Fruit fly (Drosophila melanogaster) whole organism, prepupa: ENCODE results near the gene CG11638.

Experiments used
- Blimp-1 ChIP-seq: fragments of 200-800 bp; sonication (Bioruptor generic); optimal IDR thresholded peaks from 3 replicates; lab custom pipeline; 2017; ENCODE audit warnings: missing biosample characterization, missing genetic modification characterization, mild to moderate bottlenecking, moderate library complexity, missing genetic modification reagents
- CG10631 ChIP-seq: fragments of 200-800 bp; sonication (Bioruptor generic); optimal IDR thresholded peaks from 2 replicates; lab custom pipeline; 2016; ENCODE audit warnings: missing biosample characterization, missing genetic modification characterization
- CG10669 ChIP-seq: fragments of 200-800 bp; sonication (Bioruptor generic); optimal IDR thresholded peaks from 3 replicates; lab custom pipeline; 2018; ENCODE audit warnings: missing biosample characterization, mild to moderate bottlenecking, missing genetic modification characterization, moderate library complexity
- CG11294 ChIP-seq: fragments of 200-800 bp; sonication (Bioruptor generic); IDR thresholded peaks from 2 replicates; pipeline ENCODE4 v1.3.6; 2022; ENCODE audit warnings: missing biosample characterization, missing genetic modification characterization
- CG11762 ChIP-seq: fragments of 200-800 bp; sonication (Bioruptor generic); optimal IDR thresholded peaks from 3 replicates; lab custom pipeline; 2016; ENCODE audit warnings: missing biosample characterization, missing genetic modification characterization; ENCODE audit not compliant: insufficient read depth
- CG1621 ChIP-seq: fragments of 200-800 bp; sonication (Bioruptor generic); optimal IDR thresholded peaks from 3 replicates; lab custom pipeline; 2018; ENCODE audit warnings: missing biosample characterization, mild to moderate bottlenecking, missing genetic modification characterization
- CG16779 ChIP-seq: fragments of 200-800 bp; sonication (Bioruptor generic); optimal IDR thresholded peaks from 3 replicates; lab custom pipeline; 2017; ENCODE audit warnings: missing biosample characterization, mild to moderate bottlenecking, missing genetic modification characterization
- CG31627 ChIP-seq: fragments of 200-800 bp; sonication (Bioruptor generic); optimal IDR thresholded peaks from 3 replicates; lab custom pipeline; 2016; ENCODE audit warnings: missing biosample characterization, missing genetic modification characterization
- CG6163 ChIP-seq: fragments of 200-800 bp; sonication (Bioruptor generic); IDR thresholded peaks from 3 replicates; pipeline ENCODE4 v1.3.6; 2022; ENCODE audit warnings: missing biosample characterization, missing genetic modification characterization
- CG6276 ChIP-seq: fragments of 200-800 bp; sonication (Bioruptor generic); optimal IDR thresholded peaks from 2 replicates; lab custom pipeline; 2017; ENCODE audit warnings: missing biosample characterization, mild to moderate bottlenecking, missing genetic modification characterization
- CG6792 ChIP-seq: fragments of 200-800 bp; sonication (Bioruptor generic); optimal IDR thresholded peaks from 3 replicates; lab custom pipeline; 2016; ENCODE audit warnings: missing biosample characterization, missing genetic modification characterization
- CG6808 ChIP-seq: fragments of 200-800 bp; sonication (Bioruptor generic); optimal IDR thresholded peaks from 3 replicates; lab custom pipeline; 2017; ENCODE audit warnings: missing biosample characterization, missing genetic modification characterization, mild to moderate bottlenecking, moderate library complexity, missing genetic modification reagents
- CG6854 ChIP-seq: fragments of 200-800 bp; sonication (Bioruptor generic); optimal IDR thresholded peaks from 2 replicates; lab custom pipeline; 2017; ENCODE audit warnings: missing biosample characterization, mild to moderate bottlenecking, missing genetic modification characterization
- CG8119 ChIP-seq: fragments of 200-800 bp; sonication (Bioruptor generic); IDR thresholded peaks from 3 replicates; pipeline ENCODE4 v1.3.6; 2022; ENCODE audit warnings: missing biosample characterization, missing genetic modification characterization
- CG8319 ChIP-seq: fragments of 200-800 bp; sonication (Bioruptor generic); optimal IDR thresholded peaks from 3 replicates; lab custom pipeline; 2016; ENCODE audit warnings: missing biosample characterization, missing genetic modification characterization
- CG8632 ChIP-seq: fragments of 200-800 bp; sonication (Bioruptor generic); optimal IDR thresholded peaks from 3 replicates; lab custom pipeline; 2016; ENCODE audit warnings: missing biosample characterization, missing genetic modification characterization
- CG9139 ChIP-seq: fragments of 200-800 bp; sonication (Bioruptor generic); optimal IDR thresholded peaks from 3 replicates; lab custom pipeline; 2017; ENCODE audit warnings: missing biosample characterization, mild to moderate bottlenecking, missing genetic modification characterization
- Eip75B ChIP-seq: fragments of 200-800 bp; sonication (Bioruptor generic); optimal IDR thresholded peaks from 3 replicates; lab custom pipeline; 2016; ENCODE audit warnings: missing biosample characterization, missing genetic modification characterization
- Eip78C ChIP-seq: fragments of 200-800 bp; sonication (Bioruptor generic); peaks from one replicate; lab custom pipeline; 2016; ENCODE audit warnings: missing biosample characterization, missing genetic modification characterization
- Ets96B ChIP-seq: fragments of 200-800 bp; optimal IDR thresholded peaks from 2 replicates; lab custom pipeline; 2019; ENCODE audit warnings: missing biosample characterization, mild to moderate bottlenecking, missing genetic modification characterization, moderate library complexity
- Gug ChIP-seq: fragments of 200-800 bp; sonication (Bioruptor generic); IDR thresholded peaks from 2 replicates; pipeline ENCODE4 v1.3.6; 2022; ENCODE audit warnings: missing biosample characterization, missing genetic modification characterization
- Hr38 ChIP-seq: sonication (Bioruptor generic); optimal IDR thresholded peaks from 2 replicates; lab custom pipeline; 2016; ENCODE audit warnings: missing biosample characterization, missing genetic modification characterization
- Hr39 ChIP-seq: fragments of 200-800 bp; sonication (Bioruptor generic); optimal IDR thresholded peaks from 2 replicates; lab custom pipeline; 2016; ENCODE audit warnings: missing biosample characterization, missing genetic modification characterization
- Lpt ChIP-seq: fragments of 200-800 bp; sonication (Bioruptor generic); optimal IDR thresholded peaks from 3 replicates; lab custom pipeline; 2016; ENCODE audit warnings: missing biosample characterization, missing genetic modification characterization
- Met ChIP-seq: fragments of 200-800 bp; sonication (Bioruptor generic); optimal IDR thresholded peaks from 3 replicates; lab custom pipeline; 2016; ENCODE audit warnings: missing biosample characterization, missing genetic modification characterization
- OdsH ChIP-seq: fragments of 200-800 bp; sonication (Bioruptor generic); optimal IDR thresholded peaks from 3 replicates; lab custom pipeline; 2016; ENCODE audit warnings: missing biosample characterization, missing genetic modification characterization
- Smox ChIP-seq: fragments of 200-800 bp; sonication (Bioruptor generic); optimal IDR thresholded peaks from 3 replicates; lab custom pipeline; 2016; ENCODE audit warnings: missing biosample characterization, missing genetic modification characterization
- Sox14 ChIP-seq: fragments of 200-800 bp; sonication (Bioruptor generic); optimal IDR thresholded peaks from 3 replicates; lab custom pipeline; 2016; ENCODE audit warnings: missing biosample characterization, missing genetic modification characterization
- Sox15 ChIP-seq: fragments of 200-800 bp; sonication (Bioruptor generic); optimal IDR thresholded peaks from 3 replicates; lab custom pipeline; 2016; ENCODE audit warnings: missing biosample characterization, missing genetic modification characterization
- achi ChIP-seq: fragments of 200-800 bp; sonication (Bioruptor generic); optimal IDR thresholded peaks from 3 replicates; lab custom pipeline; 2016; ENCODE audit warnings: missing biosample characterization, missing genetic modification characterization
- acj6 ChIP-seq: fragments of 200-800 bp; sonication (Bioruptor generic); optimal IDR thresholded peaks from 3 replicates; lab custom pipeline; 2016; ENCODE audit warnings: missing biosample characterization, missing genetic modification characterization
- cyc ChIP-seq: fragments of 200-800 bp; sonication (Bioruptor generic); optimal IDR thresholded peaks from 3 replicates; lab custom pipeline; 2016; ENCODE audit warnings: missing biosample characterization, missing genetic modification characterization
- dac ChIP-seq: fragments of 200-800 bp; sonication (Bioruptor generic); optimal IDR thresholded peaks from 2 replicates; lab custom pipeline; 2017; ENCODE audit warnings: missing biosample characterization, mild to moderate bottlenecking, missing genetic modification characterization
- dsx ChIP-seq: fragments of 200-800 bp; optimal IDR thresholded peaks from 3 replicates; lab custom pipeline; 2019; ENCODE audit warnings: missing biosample characterization, mild to moderate bottlenecking, missing genetic modification characterization, moderate library complexity; ENCODE audit not compliant: poor library complexity, severe bottlenecking
- eg ChIP-seq: fragments of 200-800 bp; sonication (Bioruptor generic); IDR thresholded peaks from 3 replicates; pipeline ENCODE4 v1.3.6; 2022; ENCODE audit warnings: missing biosample characterization, missing genetic modification characterization
- esn ChIP-seq: fragments of 200-800 bp; sonication (Bioruptor generic); optimal IDR thresholded peaks from 2 replicates; lab custom pipeline; 2016; ENCODE audit warnings: missing biosample characterization, mild to moderate bottlenecking, missing genetic modification characterization, moderate library complexity
- fd59A ChIP-seq: fragments of 200-800 bp; sonication (Bioruptor generic); optimal IDR thresholded peaks from 2 replicates; lab custom pipeline; 2017; ENCODE audit warnings: missing biosample characterization, mild to moderate bottlenecking, missing genetic modification characterization, missing genetic modification reagents
- fd85E ChIP-seq: fragments of 200-800 bp; sonication (Bioruptor generic); optimal IDR thresholded peaks from 3 replicates; lab custom pipeline; 2016; ENCODE audit warnings: missing biosample characterization, missing genetic modification characterization
- fkh ChIP-seq: fragments of 200-800 bp; sonication (Bioruptor generic); optimal IDR thresholded peaks from 3 replicates; lab custom pipeline; 2017; ENCODE audit warnings: missing biosample characterization, mild to moderate bottlenecking, missing genetic modification characterization, moderate library complexity
- pdm3 ChIP-seq: fragments of 200-800 bp; sonication (Bioruptor generic); optimal IDR thresholded peaks from 3 replicates; lab custom pipeline; 2016; ENCODE audit warnings: missing biosample characterization, missing genetic modification characterization
- salr ChIP-seq, 2 experiments: fragments of 200-800 bp; sonication (Bioruptor generic); optimal IDR thresholded peaks; 3 replicates each; lab custom pipeline; 2016 to 2018; ENCODE audit warnings: missing biosample characterization in 2 of 2, missing genetic modification characterization in 2 of 2, mild to moderate bottlenecking in 1 of 2
- svp ChIP-seq: fragments of 200-800 bp; sonication (Bioruptor generic); peaks from one replicate; lab custom pipeline; 2016; ENCODE audit warnings: missing biosample characterization, missing genetic modification characterization
- topi ChIP-seq: fragments of 200-800 bp; sonication (Bioruptor generic); optimal IDR thresholded peaks from 3 replicates; lab custom pipeline; 2016; ENCODE audit warnings: missing biosample characterization, missing genetic modification characterization

Gene CG11638

dm6 chrX:1026511-1026910, at the start of gene CG11638, which contains the start of the genes CG32814 and CG3021 (continued):
- TF ChIP-seq CG8319 (GFP tag; lab: Kevin White, UChicago) (no peak), salr (GFP tag; optimal IDR thresholded peaks at IDR 0.05; lab: Kevin White, UChicago) (no peak), CG31627 (GFP tag; lab: Kevin White, UChicago) (peak; percentile 11), Hr39 (no peak), esn (GFP tag; lab: Kevin White, UChicago) (no peak), cyc (GFP tag; lab: Kevin White, UChicago) (no peak), CG11762 (GFP tag; lab: Kevin White, UChicago) (no peak)

- TF ChIP-seq svp (GFP tag; lab: Kevin White, UChicago), result peak; percentile 38
- TF ChIP-seq eg (GFP tag; lab: Robert Waterston, UW), result no peak
- no peak for TF ChIP-seq Hr39
Measured at dm6 chrX:1063143-1063542, 36.6 kb upstream of the CG11638 start.

- TF ChIP-seq Eip78C (GFP tag; lab: Kevin White, UChicago) (no peak), CG6163 (0 out of 3 replicates have a peak, but pooled peaks have one; percentile 19)
Measured at dm6 chrX:1056338-1056737, 29.8 kb upstream of the CG11638 start.

dm6 chrX:1052684-1053389, 26.3 kb upstream of the CG11638 start:
- TF ChIP-seq Eip78C (GFP tag; lab: Kevin White, UChicago) (peak; percentile 91), CG10631 (peak; percentile 70), cyc (GFP tag; lab: Kevin White, UChicago) (peak; percentile 70), CG6163 (peak; percentile 78), Eip75B (peak; percentile 66), CG11294 (GFP tag; lab: Robert Waterston, UW) (0 out of 2 replicates have a peak, but pooled peaks have one; percentile 19), CG6854 (no peak), CG6792 (GFP tag; lab: Kevin White, UChicago) (peak; percentile 74), OdsH (GFP tag; lab: Kevin White, UChicago) (peak; percentile 72), CG11762 (GFP tag; lab: Kevin White, UChicago) (peak; percentile 14), achi (GFP tag; lab: Kevin White, UChicago) (peak; percentile 64), CG6808 (GFP tag; lab: Kevin White, UChicago) (peak; percentile 63), Hr39 (peak; percentile 77), Ets96B (tag; lab: Kevin White, UChicago) (peak; percentile 61), pdm3 (GFP tag; lab: Kevin White, UChicago) (peak; percentile 70), dac (GFP tag; lab: Kevin White, UChicago) (no peak), Lpt (no peak), CG16779 (tag; lab: Kevin White, UChicago) (peak; percentile 25), CG8632 (GFP tag; lab: Kevin White, UChicago) (peak; percentile 64), Blimp-1 (GFP tag; lab: Kevin White, UChicago) (peak; percentile 12), CG8319 (GFP tag; lab: Kevin White, UChicago) (peak; percentile 63), salr (GFP tag; optimal IDR thresholded peaks at IDR 0.05; lab: Kevin White, UChicago) (peak; percentile 16 to 46), Met (GFP tag; lab: Kevin White, UChicago) (peak; percentile 78), CG8119 (GFP tag; lab: Robert Waterston, UW) (peak; percentile 49; the same call in 1 of the 3 replicates), Smox (peak; percentile 68), Sox15 (GFP tag; lab: Kevin White, UChicago) (peak; percentile 68), Gug (GFP tag; lab: Robert Waterston, UW) (no peak), Sox14 (GFP tag; lab: Kevin White, UChicago) (peak; percentile 63), fd59A (peak; percentile 41), CG1621 (tag; lab: Kevin White, UChicago) (peak; percentile 57), CG10669 (GFP tag; lab: Kevin White, UChicago) (peak; percentile 56), dsx (GFP tag; lab: Kevin White, UChicago) (peak; percentile 34), fkh (GFP tag; lab: Kevin White, UChicago) (no peak), CG6276 (GFP tag; lab: Kevin White, UChicago) (peak; percentile 45), eg (GFP tag; lab: Robert Waterston, UW) (peak; percentile 66; the same call in 2 of the 3 replicates), Hr38 (GFP tag; lab: Kevin White, UChicago) (no peak), fd85E (no peak), topi (GFP tag; lab: Kevin White, UChicago) (peak; percentile 77), acj6 (GFP tag; lab: Kevin White, UChicago) (peak; percentile 72), CG9139 (GFP tag; lab: Kevin White, UChicago) (peak; percentile 40)
